Worm (Caenorhabditis elegans) whole organism, L4 larva: ENCODE results near the gene C27H6.8.

Experiments used
- D1046.2 ChIP-seq: fragments of 200-800 bp; sonication (Bioruptor generic); IDR thresholded peaks from 2 replicates; pipeline ENCODE4 v1.3.6; 2022; ENCODE audit warnings: missing genetic modification characterization, missing compliant biosample characterization
- F44E2.7 ChIP-seq: fragments of 200-800 bp; sonication (Bioruptor generic); IDR thresholded peaks from 2 replicates; pipeline ENCODE4 v2.1.2; 2022; ENCODE audit warnings: missing genetic modification characterization, missing compliant biosample characterization
- T20F7.1 ChIP-seq: fragments of 200-800 bp; sonication (Bioruptor generic); optimal IDR thresholded peaks from 2 replicates; lab custom pipeline; 2018; ENCODE audit warnings: mild to moderate bottlenecking, missing genetic modification characterization, missing compliant biosample characterization
- T26A8.4 ChIP-seq: fragments of 200-800 bp; sonication (Bioruptor generic); IDR thresholded peaks from 2 replicates; pipeline ENCODE4 v1.3.6; 2022; ENCODE audit warnings: missing genetic modification characterization, missing compliant biosample characterization
- Y5F2A.4 ChIP-seq: fragments of 200-800 bp; sonication (Bioruptor generic); optimal IDR thresholded peaks from 2 replicates; lab custom pipeline; 2018; ENCODE audit warnings: mild to moderate bottlenecking, missing genetic modification characterization, missing compliant biosample characterization
- aha-1 ChIP-seq: fragments of 150-350 bp; peaks from one replicate; lab custom pipeline; 2014; ENCODE audit warnings: missing biosample characterization, missing genetic modification characterization
- aly-2 ChIP-seq: sonication (generic microtip); optimal IDR thresholded peaks from 2 replicates; lab custom pipeline; 2018; ENCODE audit warnings: missing biosample characterization, missing genetic modification characterization
- ama-1 ChIP-seq: fragments of 150-350 bp; optimal IDR thresholded peaks from 2 replicates; lab custom pipeline; 2014; ENCODE audit warnings: inconsistent platforms, mixed read lengths
- ceh-20 ChIP-seq: fragments of 200-800 bp; sonication (Bioruptor generic); IDR thresholded peaks from 2 replicates; pipeline ENCODE4 v1.3.6; 2022; ENCODE audit warnings: missing genetic modification reagents, missing genetic modification characterization, missing compliant biosample characterization
- ceh-28 ChIP-seq: fragments of 150-350 bp; optimal IDR thresholded peaks from 2 replicates; lab custom pipeline; 2014; ENCODE audit warnings: missing biosample characterization, missing genetic modification reagents, missing genetic modification characterization
- ces-1 ChIP-seq: fragments of 150-350 bp; sonication (generic microtip); optimal IDR thresholded peaks from 4 replicates; lab custom pipeline; 2014; ENCODE audit warnings: missing biosample characterization, missing genetic modification reagents, missing genetic modification characterization
- cey-2 ChIP-seq: sonication (generic microtip); optimal IDR thresholded peaks from 3 replicates; lab custom pipeline; 2017; ENCODE audit warnings: missing genetic modification characterization, mild to moderate bottlenecking, missing compliant biosample characterization, antibody characterized with exemption, borderline replicate concordance; ENCODE audit not compliant: insufficient read depth
- ctbp-1 ChIP-seq: fragments of 200-800 bp; sonication (Bioruptor generic); IDR thresholded peaks from 2 replicates; pipeline ENCODE4 v1.3.6; 2022; ENCODE audit warnings: missing genetic modification reagents, missing genetic modification characterization, missing compliant biosample characterization
- daf-16 ChIP-seq, 3 experiments: sonication (generic microtip); optimal IDR thresholded peaks; 2 replicates each; lab custom pipeline; 2016 to 2017; ENCODE audit warnings: missing genetic modification characterization in 3 of 3, missing genetic modification reagents in 3 of 3, mild to moderate bottlenecking in 2 of 3, missing compliant biosample characterization in 2 of 3, missing biosample characterization in 1 of 3, moderate library complexity in 1 of 3
- daf-19 ChIP-seq: fragments of 200-800 bp; sonication (Bioruptor generic); conservative IDR thresholded peaks from 2 replicates; pipeline ENCODE4 v1.3.6; 2022; ENCODE audit warnings: missing genetic modification characterization, missing compliant biosample characterization
- daf-8 ChIP-seq: fragments of 200-800 bp; sonication (Bioruptor generic); IDR thresholded peaks from 2 replicates; pipeline ENCODE4 v1.3.6; 2022; ENCODE audit warnings: missing genetic modification characterization, missing compliant biosample characterization
- duxl-1 ChIP-seq: sonication (generic microtip); optimal IDR thresholded peaks from 2 replicates; lab custom pipeline; 2016; ENCODE audit warnings: mild to moderate bottlenecking, missing genetic modification characterization, moderate library complexity, missing compliant biosample characterization; ENCODE audit not compliant: poor library complexity
- fkh-10 ChIP-seq: fragments of 150-350 bp; optimal IDR thresholded peaks from 2 replicates; lab custom pipeline; 2014; ENCODE audit warnings: missing biosample characterization, missing genetic modification reagents, missing genetic modification characterization
- hlh-11 ChIP-seq: fragments of 200-800 bp; sonication (Bioruptor generic); optimal IDR thresholded peaks from 2 replicates; lab custom pipeline; 2018; ENCODE audit warnings: mild to moderate bottlenecking, missing genetic modification characterization, missing compliant biosample characterization
- hmg-1.1 ChIP-seq: fragments of 200-800 bp; sonication (Bioruptor generic); IDR thresholded peaks from 2 replicates; pipeline ENCODE4 v1.3.6; 2022; ENCODE audit warnings: missing genetic modification reagents, missing genetic modification characterization, missing compliant biosample characterization
- lin-1 ChIP-seq: fragments of 200-800 bp; sonication (Bioruptor generic); IDR thresholded peaks from 2 replicates; pipeline ENCODE4 v1.3.6; 2022; ENCODE audit warnings: missing genetic modification reagents, missing genetic modification characterization, missing compliant biosample characterization
- lin-13 ChIP-seq: fragments of 150-350 bp; optimal IDR thresholded peaks from 2 replicates; lab custom pipeline; 2014; ENCODE audit warnings: missing biosample characterization, missing genetic modification reagents, missing genetic modification characterization
- lsy-2 ChIP-seq, 2 experiments: fragments of 150-350 bp in 1 of 2; sonication (generic microtip) in 1 of 2; optimal IDR thresholded peaks; 2 replicates each; lab custom pipeline; 2014 to 2017; ENCODE audit warnings: missing biosample characterization in 2 of 2, missing genetic modification characterization in 2 of 2
- madf-9 ChIP-seq: fragments of 200-800 bp; sonication (Bioruptor generic); conservative IDR thresholded peaks from 2 replicates; pipeline ENCODE4 v1.3.6; 2022; ENCODE audit warnings: missing genetic modification reagents, missing genetic modification characterization, missing compliant biosample characterization
- mdt-29 ChIP-seq: fragments of 200-800 bp; sonication (Bioruptor generic); IDR thresholded peaks from 2 replicates; pipeline ENCODE4 v1.3.6; 2022; ENCODE audit warnings: missing genetic modification reagents, missing genetic modification characterization, missing compliant biosample characterization
- mep-1 ChIP-seq: fragments of 150-350 bp; sonication (generic microtip); optimal IDR thresholded peaks from 3 replicates; lab custom pipeline; 2014; ENCODE audit warnings: missing biosample characterization, missing genetic modification characterization
- nhr-11 ChIP-seq: fragments of 150-350 bp; optimal IDR thresholded peaks from 2 replicates; lab custom pipeline; 2014; ENCODE audit warnings: missing biosample characterization, missing genetic modification characterization
- nhr-28 ChIP-seq: fragments of 150-350 bp; optimal IDR thresholded peaks from 2 replicates; lab custom pipeline; 2014; ENCODE audit warnings: missing biosample characterization, missing genetic modification characterization
- nhr-41 ChIP-seq: fragments of 200-800 bp; sonication (Bioruptor generic); IDR thresholded peaks from 2 replicates; pipeline ENCODE4 v1.3.6; 2022; ENCODE audit warnings: missing genetic modification reagents, missing genetic modification characterization, missing compliant biosample characterization
- nhr-42 ChIP-seq: fragments of 200-800 bp; sonication (Bioruptor generic); IDR thresholded peaks from 2 replicates; pipeline ENCODE4 v1.3.6; 2022; ENCODE audit warnings: missing genetic modification characterization, missing compliant biosample characterization
- nhr-48 ChIP-seq: sonication (generic microtip); optimal IDR thresholded peaks from 2 replicates; lab custom pipeline; 2016; ENCODE audit warnings: mild to moderate bottlenecking, missing genetic modification characterization, missing compliant biosample characterization
- nhr-77 ChIP-seq: fragments of 150-350 bp; optimal IDR thresholded peaks from 2 replicates; lab custom pipeline; 2014; ENCODE audit warnings: missing biosample characterization, missing genetic modification characterization
- rbr-2 ChIP-seq: sonication (generic microtip); optimal IDR thresholded peaks from 2 replicates; lab custom pipeline; 2016; ENCODE audit warnings: missing genotype, missing genetic modification characterization, missing compliant biosample characterization
- set-16 ChIP-seq: fragments of 200-800 bp; sonication (Bioruptor generic); IDR thresholded peaks from 2 replicates; pipeline ENCODE4 v1.3.6; 2022; ENCODE audit warnings: missing genetic modification reagents, missing genetic modification characterization, missing compliant biosample characterization
- skn-1 ChIP-seq: fragments of 150-350 bp; optimal IDR thresholded peaks from 2 replicates; lab custom pipeline; 2014; ENCODE audit warnings: missing biosample characterization, missing genetic modification characterization
- snpc-1.2 ChIP-seq: fragments of 200-800 bp; sonication (Bioruptor generic); IDR thresholded peaks from 2 replicates; pipeline ENCODE4 v1.3.6; 2022; ENCODE audit warnings: missing genetic modification reagents, missing genetic modification characterization, missing compliant biosample characterization
- tra-1 ChIP-seq: fragments of 200-800 bp; sonication (Bioruptor generic); IDR thresholded peaks from 2 replicates; pipeline ENCODE4 v1.3.6; 2022; ENCODE audit warnings: missing genetic modification reagents, missing genetic modification characterization, missing compliant biosample characterization
- unc-130 ChIP-seq: sonication (generic microtip); optimal IDR thresholded peaks from 2 replicates; lab custom pipeline; 2016; ENCODE audit warnings: missing genetic modification reagents, missing genetic modification characterization, missing compliant biosample characterization
- unc-62 ChIP-seq, 3 experiments: fragments of 150-350 bp in 1 of 3; sonication (generic microtip); optimal IDR thresholded peaks in 2 of 3; peaks in 1 of 3; 1 replicate in 1 of 3; 2 replicates in 2 of 3; lab custom pipeline; 2014 to 2017; ENCODE audit warnings: missing biosample characterization in 3 of 3, missing genetic modification characterization in 3 of 3, missing genetic modification reagents in 3 of 3, missing genotype in 1 of 3
- vab-7 ChIP-seq: fragments of 200-800 bp; sonication (Bioruptor generic); IDR thresholded peaks from 2 replicates; pipeline ENCODE4 v1.3.6; 2022; ENCODE audit warnings: missing genetic modification reagents, missing genetic modification characterization, missing compliant biosample characterization
- ztf-7 ChIP-seq: fragments of 150-350 bp; optimal IDR thresholded peaks from 2 replicates; lab custom pipeline; 2014; ENCODE audit warnings: missing biosample characterization, missing genetic modification characterization

C27H6.8 gene

DNA sequence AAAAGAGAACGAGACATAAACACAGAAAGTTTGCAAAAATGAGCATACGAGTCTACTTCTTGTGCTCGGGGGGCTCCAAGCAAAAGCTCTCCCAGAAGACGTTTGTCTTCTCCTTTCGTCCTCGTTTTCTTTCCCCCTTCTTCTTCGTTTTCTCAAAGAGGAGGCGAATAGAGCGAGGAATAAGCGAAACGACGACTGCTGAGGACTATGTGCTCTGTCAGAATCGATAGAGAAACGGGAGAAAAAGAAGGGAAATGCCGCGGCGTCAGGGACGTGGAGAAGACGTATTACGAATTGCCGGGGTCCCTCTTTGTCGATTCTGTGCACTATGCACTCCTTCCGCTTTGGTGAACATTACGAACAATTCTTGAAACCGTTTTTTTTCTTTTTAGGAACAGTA, 9.2 kb downstream of the C27H6.8 start (continued):
- TF ChIP-seq cey-2 (tag; lab: Kevin White, UChicago) (no peak), ceh-20 (GFP tag; lab: Robert Waterston, UW) (no peak), fkh-10 (no peak), mep-1 (peak; percentile 20)

DNA sequence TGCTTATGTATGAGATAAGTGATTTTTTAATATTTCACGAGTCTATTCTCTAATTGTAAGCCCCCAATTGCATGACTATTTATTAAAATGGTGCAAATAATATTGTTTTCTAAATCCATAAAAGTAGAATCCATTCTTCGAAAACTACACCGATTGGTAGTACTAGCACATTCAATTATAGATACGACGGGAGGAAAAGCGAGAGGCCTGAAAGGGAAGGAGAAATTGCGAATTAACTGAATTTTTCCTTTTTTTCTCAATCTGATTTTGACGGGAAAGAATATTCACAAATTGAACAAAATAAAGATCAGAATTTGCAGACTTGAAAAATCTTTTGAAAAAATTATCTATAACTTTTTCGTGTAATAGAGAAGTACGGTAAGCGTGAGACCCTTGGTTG, 10.4 kb downstream of the C27H6.8 start:
- TF ChIP-seq mdt-29 (GFP tag; lab: Robert Waterston, UW) (no peak), Y5F2A.4 (no peak), unc-62 (GFP tag; optimal IDR thresholded peaks at IDR 0.05 in 1 of 2; lab: Kevin White, UChicago) (no peak), unc-62 (tag; optimal IDR thresholded peaks at IDR 0.05; lab: Kevin White, UChicago) (no peak), snpc-1.2 (GFP tag; lab: Robert Waterston, UW) (no peak), unc-130 (GFP tag; lab: Kevin White, UChicago) (no peak), T20F7.1 (GFP tag; lab: Kevin White, UChicago) (no peak), ceh-20 (GFP tag; lab: Robert Waterston, UW) (no peak)
- TF ChIP-seq, all 104 proteins: peak for 0

DNA sequence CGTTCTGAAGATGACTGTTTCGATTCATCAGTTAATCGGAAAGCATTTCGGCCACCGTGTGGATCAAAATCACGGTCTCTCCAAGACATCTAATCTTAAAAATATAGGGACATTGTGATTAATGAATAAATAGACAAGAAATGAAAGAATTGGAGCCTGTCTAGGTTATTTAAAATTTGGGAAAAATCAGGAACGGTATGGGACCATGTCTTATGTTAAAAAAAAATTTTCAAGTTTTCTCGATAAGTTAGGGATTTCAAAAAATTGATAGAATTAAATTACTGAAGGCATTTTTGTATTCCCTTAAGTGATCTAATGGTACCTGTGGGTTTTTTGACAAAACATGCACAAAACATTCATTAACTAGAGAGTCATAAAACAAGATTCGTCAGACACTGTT, 11.4 kb downstream of the C27H6.8 start, which contains the start of gene unc-41:
Gene unc-41 (minus strand): TSS at position 101 of the 400 bp plus-strand sequence.
- TF ChIP-seq ama-1 (lab: Kevin White, UChicago) (no peak), F44E2.7 (no peak)

DNA sequence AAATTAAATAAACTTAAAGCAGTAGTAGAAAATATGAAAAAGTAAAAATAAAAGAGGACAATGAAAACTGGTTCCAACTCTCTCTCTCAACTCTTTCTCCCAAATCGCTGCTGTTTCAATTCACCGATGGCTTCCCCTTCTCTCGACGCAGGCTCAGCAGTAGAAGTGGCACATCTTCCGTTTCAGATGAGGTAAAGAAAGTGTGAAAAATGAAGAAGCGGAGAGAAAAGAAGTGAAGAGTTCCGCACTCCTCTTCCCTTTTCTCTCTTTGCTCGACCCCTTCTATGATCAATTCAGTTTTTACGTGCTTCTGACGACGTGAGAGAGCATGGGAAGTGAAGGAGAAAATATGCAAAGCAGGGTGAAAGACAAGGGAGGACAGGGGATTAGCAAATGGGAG, 13.3 kb downstream of the C27H6.8 start:
- 0 out of 2 replicates have a peak, but pooled peaks have one; percentile 26 for TF ChIP-seq hmg-1.1 (GFP tag; lab: Robert Waterston, UW)
- no peak for TF ChIP-seq D1046.2 (GFP tag; lab: Robert Waterston, UW)
- peak in 1 of 2 experiments; percentile 30 for TF ChIP-seq lsy-2 (tag; optimal IDR thresholded peaks at IDR 0.05; lab: Kevin White, UChicago)
- 0 out of 2 replicates have a peak, but pooled peaks have one; percentile 6 for TF ChIP-seq set-16
- TF ChIP-seq ces-1 (GFP tag; lab: Kevin White, UChicago), result no peak
- TF ChIP-seq rbr-2 (tag; lab: Kevin White, UChicago), result peak; percentile 25
- TF ChIP-seq ztf-7 (tag; lab: Kevin White, UChicago), result no peak
- no peak for TF ChIP-seq nhr-42
- TF ChIP-seq unc-62 (GFP tag; optimal IDR thresholded peaks at IDR 0.05 in 1 of 2; lab: Kevin White, UChicago), result peak in 1 of 2 experiments; percentile 91
- TF ChIP-seq unc-62 (tag; optimal IDR thresholded peaks at IDR 0.05; lab: Kevin White, UChicago), result no peak
- TF ChIP-seq fkh-10, result peak; percentile 87
- 0 out of 2 replicates have a peak, but pooled peaks have one; percentile 37 for TF ChIP-seq ctbp-1 (GFP tag; lab: Robert Waterston, UW)
- no peak for TF ChIP-seq mdt-29 (GFP tag; lab: Robert Waterston, UW)
- no peak for TF ChIP-seq T26A8.4 (GFP tag; lab: Robert Waterston, UW)
- no peak for TF ChIP-seq ceh-28 (tag; lab: Kevin White, UChicago)

DNA sequence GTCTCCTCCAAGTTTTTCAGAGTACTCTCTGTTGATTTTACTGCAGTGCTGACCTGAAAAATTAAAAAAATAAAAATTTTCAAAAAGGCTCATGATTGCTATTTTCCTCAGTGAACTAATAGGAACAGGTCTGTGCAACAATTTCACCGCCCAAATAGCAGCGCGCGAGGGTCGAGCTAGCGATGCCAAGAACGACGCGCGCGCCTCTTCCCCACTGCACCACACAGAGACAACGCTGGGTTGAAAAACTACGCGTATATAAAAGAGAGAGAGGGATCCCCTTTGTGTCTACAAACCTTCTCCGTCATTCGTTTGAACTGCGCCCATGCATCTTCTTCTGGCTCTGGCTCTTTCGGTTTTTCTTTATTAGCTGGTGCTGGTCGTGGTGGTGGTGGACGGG, 17.5 kb downstream of the C27H6.8 start:
- TF ChIP-seq skn-1 (tag; lab: Kevin White, UChicago), result no peak
- peak; percentile 22 for TF ChIP-seq nhr-77 (tag; lab: Kevin White, UChicago)
- no peak for TF ChIP-seq aly-2 (tag; lab: Kevin White, UChicago)
- TF ChIP-seq madf-9 (GFP tag; lab: Robert Waterston, UW), result peak; percentile 83
- TF ChIP-seq ztf-7 (tag; lab: Kevin White, UChicago), result peak; percentile 66
- peak; percentile 92 for TF ChIP-seq nhr-42
- TF ChIP-seq nhr-41 (GFP tag; lab: Robert Waterston, UW), result peak; percentile 98
- TF ChIP-seq daf-8 (GFP tag; lab: Robert Waterston, UW), result peak; percentile 67; the same call in 1 of the 2 replicates
- TF ChIP-seq ceh-20 (GFP tag; lab: Robert Waterston, UW), result peak; percentile 83
- TF ChIP-seq D1046.2 (GFP tag; lab: Robert Waterston, UW), result peak; percentile 90
- TF ChIP-seq nhr-48 (tag; lab: Kevin White, UChicago), result peak; percentile 79
- peak; percentile 86 for TF ChIP-seq daf-19 (GFP tag; lab: Robert Waterston, UW)
- TF ChIP-seq vab-7, result peak; percentile 98
- TF ChIP-seq daf-16 (GFP tag; optimal IDR thresholded peaks at IDR 0.05; lab: Kevin White, UChicago), result peak; percentile 79 to 96
- no peak for TF ChIP-seq daf-16 (tag; optimal IDR thresholded peaks at IDR 0.05; lab: Kevin White, UChicago)
- peak; percentile 95 for TF ChIP-seq aha-1
- peak; percentile 83 for TF ChIP-seq duxl-1
- TF ChIP-seq hlh-11 (tag; lab: Kevin White, UChicago), result peak; percentile 69
- TF ChIP-seq nhr-28 (tag; lab: Kevin White, UChicago), result no peak
- TF ChIP-seq cey-2 (tag; lab: Kevin White, UChicago), result no peak
- no peak for TF ChIP-seq nhr-11 (tag; lab: Kevin White, UChicago)
- TF ChIP-seq tra-1 (GFP tag; lab: Robert Waterston, UW), result peak; percentile 91
- TF ChIP-seq lin-13 (GFP tag; lab: Kevin White, UChicago), result peak; percentile 60
- TF ChIP-seq rbr-2 (tag; lab: Kevin White, UChicago), result peak; percentile 82
- TF ChIP-seq fkh-10, result no peak
- TF ChIP-seq lin-1 (GFP tag; lab: Robert Waterston, UW), result peak; percentile 94
